Fruit fly (Drosophila melanogaster): ENCODE measurements around the gene CG9330.

CG9330 gene

DNA sequence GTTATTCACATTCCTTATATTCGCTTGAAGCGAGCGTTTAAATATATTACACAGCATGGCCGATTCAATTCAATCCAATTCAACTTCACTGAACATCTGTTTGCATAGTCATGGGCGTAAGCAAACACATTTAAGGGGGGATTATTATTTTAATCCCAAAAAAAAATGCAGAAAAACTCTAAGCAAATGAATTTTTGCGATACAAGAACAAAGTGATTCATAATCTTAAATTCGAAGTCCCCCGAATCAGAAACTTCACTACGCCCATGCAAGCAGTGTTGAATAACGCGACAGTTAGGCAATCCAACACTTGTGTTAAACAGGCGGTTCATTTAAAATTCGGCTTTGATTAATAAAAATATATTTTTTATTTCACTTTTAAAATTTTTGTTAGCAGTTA is 4.4 kb downstream of the CG9330 start, which contains the start of gene CG14100 (continued):
- peak; percentile 90 for TF ChIP-seq pzg (GFP tag; optimal IDR thresholded peaks at IDR 0.05)
- TF ChIP-seq CG8388 (GFP tag; optimal IDR thresholded peaks at IDR 0.05): peak; percentile 100
- no peak for TF ChIP-seq tna (GFP tag; IDR thresholded peaks at IDR 0.05; ENCODE audit: partially characterized antibody)
- TF ChIP-seq tx (GFP tag; optimal IDR thresholded peaks at IDR 0.05): peak; percentile 100
- peak; percentile 100 for TF ChIP-seq sens (GFP tag)
- TF ChIP-seq Lhr (GFP tag; optimal IDR thresholded peaks at IDR 0.05): peak; percentile 100
- TF ChIP-seq Dref (GFP tag; IDR thresholded peaks at IDR 0.05): peak; percentile 69
- TF ChIP-seq CG12299 (tag; optimal IDR thresholded peaks at IDR 0.05): peak; percentile 100
- no peak for TF ChIP-seq hth (optimal IDR thresholded peaks at IDR 0.05)
- TF ChIP-seq CG2116 (GFP tag; optimal IDR thresholded peaks at IDR 0.05): peak; percentile 95
- peak; percentile 100 for TF ChIP-seq CG13894 (tag; optimal IDR thresholded peaks at IDR 0.05)
- peak; percentile 100 for TF ChIP-seq CG10147 (GFP tag; optimal IDR thresholded peaks at IDR 0.05)
- peak; percentile 100 for TF ChIP-seq CG15011 (GFP tag; optimal IDR thresholded peaks at IDR 0.05)
- peak; percentile 100 for TF ChIP-seq E2f1 (GFP tag; IDR thresholded peaks at IDR 0.05)
- peak; percentile 100 for TF ChIP-seq MESR4 (GFP tag; optimal IDR thresholded peaks at IDR 0.05)
- TF ChIP-seq crol (GFP tag; IDR thresholded peaks at IDR 0.05): peak; percentile 96
- peak in 1 of 2 experiments; percentile 100 for TF ChIP-seq Eip74EF (GFP tag; optimal IDR thresholded peaks at IDR 0.05)
- peak; percentile 100 for TF ChIP-seq oc (tag; optimal IDR thresholded peaks at IDR 0.05)
- peak; percentile 100 for TF ChIP-seq ttk (GFP tag; IDR thresholded peaks at IDR 0.05)
- TF ChIP-seq dpn (GFP tag; optimal IDR thresholded peaks at IDR 0.05): peak; percentile 100
- TF ChIP-seq CG31365 (tag; optimal IDR thresholded peaks at IDR 0.05): peak; percentile 97
- peak; percentile 100 for TF ChIP-seq ATbp (GFP tag; optimal IDR thresholded peaks at IDR 0.05)
- 0 out of 2 replicates have a peak, but pooled peaks have one; percentile 16 for TF ChIP-seq unc-4 (GFP tag; IDR thresholded peaks at IDR 0.05; ENCODE audit: partially characterized antibody)
- peak; percentile 100 for TF ChIP-seq CG34376 (GFP tag; optimal IDR thresholded peaks at IDR 0.05)
- TF ChIP-seq CG11093 (GFP tag; IDR thresholded peaks at IDR 0.05): peak; percentile 100
- TF ChIP-seq Lim3 (GFP tag; IDR thresholded peaks at IDR 0.05): peak; percentile 100
- TF ChIP-seq CG2129 (GFP tag; IDR thresholded peaks at IDR 0.05; ENCODE audit: partially characterized antibody): no peak
- TF ChIP-seq CG4328 (GFP tag; optimal IDR thresholded peaks at IDR 0.05): peak; percentile 100
- peak; percentile 100 for TF ChIP-seq Mrtf (GFP tag; IDR thresholded peaks at IDR 0.05)
- peak; percentile 98 for TF ChIP-seq CG10274 (GFP tag; optimal IDR thresholded peaks at IDR 0.05)
- peak; percentile 100 for TF ChIP-seq Xbp1 (GFP tag; optimal IDR thresholded peaks at IDR 0.05)
- peak; percentile 100 for TF ChIP-seq Dip3 (GFP tag; optimal IDR thresholded peaks at IDR 0.05)
- TF ChIP-seq CG4424 (GFP tag; optimal IDR thresholded peaks at IDR 0.05): peak; percentile 100
- peak; percentile 100 for TF ChIP-seq peb (GFP tag; IDR thresholded peaks at IDR 0.05)
- peak in 1 of 3 experiments; percentile 100 for TF ChIP-seq Stat92E (GFP tag; optimal IDR thresholded peaks at IDR 0.05)
- peak; percentile 100 for TF ChIP-seq ara (GFP tag; IDR thresholded peaks at IDR 0.05)
- peak; percentile 100 for TF ChIP-seq Drgx (GFP tag; IDR thresholded peaks at IDR 0.05)
- TF ChIP-seq pum (GFP tag; optimal IDR thresholded peaks at IDR 0.05): peak; percentile 100
- peak; percentile 100 for TF ChIP-seq gt (GFP tag; IDR thresholded peaks at IDR 0.05)
- peak; percentile 100 for TF ChIP-seq Hsf (GFP tag; optimal IDR thresholded peaks at IDR 0.05)
- peak; percentile 99 for TF ChIP-seq Hmx (GFP tag; optimal IDR thresholded peaks at IDR 0.05)
- TF ChIP-seq CG10321 (GFP tag; IDR thresholded peaks at IDR 0.05): peak; percentile 94
- peak; percentile 100 for TF ChIP-seq CoRest (tag; optimal IDR thresholded peaks at IDR 0.05)
- peak; percentile 100 for TF ChIP-seq esg (GFP tag; conservative IDR thresholded peaks at IDR 0.05)
- TF ChIP-seq gcm2 (GFP tag; optimal IDR thresholded peaks at IDR 0.05): peak; percentile 100
- peak; percentile 100 for TF ChIP-seq HLH54F (GFP tag; optimal IDR thresholded peaks at IDR 0.05)
- TF ChIP-seq CG9797 (GFP tag; optimal IDR thresholded peaks at IDR 0.05): peak; percentile 91
- peak; percentile 100 for TF ChIP-seq en (GFP tag; optimal IDR thresholded peaks at IDR 0.05)
- peak; percentile 100 for TF ChIP-seq luna (GFP tag; optimal IDR thresholded peaks at IDR 0.05)
- peak; percentile 100 for TF ChIP-seq jigr1 (GFP tag; IDR thresholded peaks at IDR 0.05)
- TF ChIP-seq lbe (GFP tag; optimal IDR thresholded peaks at IDR 0.05): peak; percentile 99
